Worm (Caenorhabditis elegans): ENCODE measurements around the gene alr-1.
A peak's percentile ranks its signal among the peaks of the same experiment; 100 is the strongest.

The alr-1 gene

ce11 chrX:11162778-11163584 lies 37.6 kb upstream of the alr-1 start (continued):
- no peak; the same call in none of the 2 replicates for TF ChIP-seq snpc-1.2 (GFP tag; IDR thresholded peaks at IDR 0.05)
- TF ChIP-seq T26A8.4 (GFP tag; IDR thresholded peaks at IDR 0.05) = no peak; the same call in 1 of the 2 replicates
- TF ChIP-seq ztf-11 (tag; optimal IDR thresholded peaks at IDR 0.05) = no peak
- no peak for TF ChIP-seq R02D3.7 (tag; optimal IDR thresholded peaks at IDR 0.05)
- TF ChIP-seq dmd-8 (GFP tag; IDR thresholded peaks at IDR 0.05) = no peak; the same call in 1 of the 2 replicates
- no peak for TF ChIP-seq mxl-3 (GFP tag; optimal IDR thresholded peaks at IDR 0.05)
- TF ChIP-seq nhr-42 (GFP tag; IDR thresholded peaks at IDR 0.05) = no peak
- TF ChIP-seq aly-2 (tag; optimal IDR thresholded peaks at IDR 0.05) = no peak
- TF ChIP-seq nhr-111 (GFP tag; optimal IDR thresholded peaks at IDR 0.05) = no peak
- TF ChIP-seq ceh-28 (tag; optimal IDR thresholded peaks at IDR 0.05) = no peak
- no peak for TF ChIP-seq D1046.2 (GFP tag; IDR thresholded peaks at IDR 0.05)
- no peak for TF ChIP-seq mep-1 (tag; optimal IDR thresholded peaks at IDR 0.05)
- no peak for TF ChIP-seq ceh-32 (tag; optimal IDR thresholded peaks at IDR 0.05; ENCODE audit: poor library complexity)
- no peak for TF ChIP-seq zag-1 (tag; optimal IDR thresholded peaks at IDR 0.05)
- no peak for TF ChIP-seq lin-29 (GFP tag; IDR thresholded peaks at IDR 0.05)
- TF ChIP-seq nhr-48 (tag; optimal IDR thresholded peaks at IDR 0.05) = peak; percentile 30
- TF ChIP-seq fos-1 (tag; optimal IDR thresholded peaks at IDR 0.05) = no peak
- TF ChIP-seq jun-1 (tag; optimal IDR thresholded peaks at IDR 0.05) = no peak
- no peak for TF ChIP-seq hlh-11 (tag; optimal IDR thresholded peaks at IDR 0.05)
- TF ChIP-seq ces-1 (GFP tag; optimal IDR thresholded peaks at IDR 0.05) = no peak
- TF ChIP-seq duxl-1 (tag; optimal IDR thresholded peaks at IDR 0.05; ENCODE audit: poor library complexity) = peak; percentile 39
- TF ChIP-seq pha-4 (GFP tag; IDR thresholded peaks at IDR 0.05) = peak; percentile 41; the same call in 1 of the 2 replicates
- TF ChIP-seq pha-4 (tag; optimal IDR thresholded peaks at IDR 0.05) = no peak
- no peak for TF ChIP-seq mes-2 (tag; optimal IDR thresholded peaks at IDR 0.05; ENCODE audit: poor library complexity, severe bottlenecking)
- no peak for TF ChIP-seq nhr-25 (tag; optimal IDR thresholded peaks at IDR 0.05; ENCODE audit: borderline replicate concordance, insufficient read depth)
- TF ChIP-seq nhr-28 (tag; optimal IDR thresholded peaks at IDR 0.05) = no peak
- peak; percentile 56; the same call in 1 of the 2 replicates for TF ChIP-seq ctbp-1 (GFP tag; IDR thresholded peaks at IDR 0.05)
- TF ChIP-seq fkh-10 (GFP tag; optimal IDR thresholded peaks at IDR 0.05) = no peak
- TF ChIP-seq dmd-9 (GFP tag; IDR thresholded peaks at IDR 0.05) = no peak
- no peak for TF ChIP-seq daf-12 (tag; optimal IDR thresholded peaks at IDR 0.05)
- no peak for TF ChIP-seq hlh-30 (tag; optimal IDR thresholded peaks at IDR 0.05; ENCODE audit: insufficient read depth)
- no peak for TF ChIP-seq zip-2 (tag; optimal IDR thresholded peaks at IDR 0.05)
- TF ChIP-seq Y48G9A.11 (GFP tag; IDR thresholded peaks at IDR 0.05) = no peak
- TF ChIP-seq daf-8 (GFP tag; IDR thresholded peaks at IDR 0.05) = no peak
- TF ChIP-seq mdl-1 (tag; optimal IDR thresholded peaks at IDR 0.05) = no peak
- TF ChIP-seq vab-7 (GFP tag; IDR thresholded peaks at IDR 0.05) = peak; percentile 67
- no peak for TF ChIP-seq lir-3 (tag; optimal IDR thresholded peaks at IDR 0.05)
- no peak for TF ChIP-seq sdz-12 (GFP tag; optimal IDR thresholded peaks at IDR 0.05)
- TF ChIP-seq lsy-2 (tag; optimal IDR thresholded peaks at IDR 0.05) = no peak
- TF ChIP-seq arid-1 (GFP tag; conservative IDR thresholded peaks at IDR 0.05) = 0 out of 2 replicates have a peak, but pooled peaks have one; percentile 47
- no peak for TF ChIP-seq nhr-6 (tag; optimal IDR thresholded peaks at IDR 0.05)
- peak; percentile 40 for TF ChIP-seq aha-1 (tag)
- peak; percentile 36; the same call in 1 of the 2 replicates for TF ChIP-seq mdt-29 (GFP tag; IDR thresholded peaks at IDR 0.05)
- no peak for TF ChIP-seq F49E8.2 (tag; optimal IDR thresholded peaks at IDR 0.05; ENCODE audit: borderline replicate concordance)
- TF ChIP-seq ZK546.5 (tag; optimal IDR thresholded peaks at IDR 0.05) = no peak
- TF ChIP-seq gei-8 (GFP tag; optimal IDR thresholded peaks at IDR 0.05) = no peak
- TF ChIP-seq nhr-102 (tag; optimal IDR thresholded peaks at IDR 0.05) = no peak
- TF ChIP-seq unc-130 (GFP tag; optimal IDR thresholded peaks at IDR 0.05) = no peak
- no peak for TF ChIP-seq cey-2 (tag; optimal IDR thresholded peaks at IDR 0.05; ENCODE audit: borderline replicate concordance, insufficient read depth)
